Worm (Caenorhabditis elegans) whole organism, mixed stage, embryonic: ENCODE results near the gene sfa-1.

ENCODE experiments used
- M03D4.4 ChIP-seq: sonication (generic microtip); optimal IDR thresholded peaks from 2 replicates; lab custom pipeline; 2017; ENCODE audit warnings: mild to moderate bottlenecking, missing genetic modification characterization, missing compliant biosample characterization
- bed-3 ChIP-seq: fragments of 200-800 bp; sonication (Bioruptor generic); optimal IDR thresholded peaks from 3 replicates; lab custom pipeline; 2018; ENCODE audit warnings: mild to moderate bottlenecking, missing genetic modification characterization, moderate library complexity, missing compliant biosample characterization
- blmp-1 ChIP-seq: fragments of 150-350 bp; optimal IDR thresholded peaks from 2 replicates; lab custom pipeline; 2014; ENCODE audit warnings: missing biosample characterization, missing genetic modification characterization
- ceh-39 ChIP-seq: fragments of 150-350 bp; optimal IDR thresholded peaks from 2 replicates; lab custom pipeline; 2014; ENCODE audit warnings: missing biosample characterization, missing genetic modification characterization
- ceh-43 ChIP-seq: fragments of 200-800 bp; sonication (Bioruptor generic); optimal IDR thresholded peaks from 2 replicates; lab custom pipeline; 2018; ENCODE audit warnings: mild to moderate bottlenecking, missing genetic modification characterization, moderate library complexity, missing compliant biosample characterization
- ceh-83 ChIP-seq: fragments of 200-800 bp; sonication (Bioruptor generic); optimal IDR thresholded peaks from 2 replicates; lab custom pipeline; 2018; ENCODE audit warnings: mild to moderate bottlenecking, missing genetic modification characterization, missing compliant biosample characterization
- ces-1 ChIP-seq: fragments of 150-350 bp; optimal IDR thresholded peaks from 2 replicates; lab custom pipeline; 2014; ENCODE audit warnings: missing biosample characterization, missing genetic modification reagents, missing genetic modification characterization
- cnd-1 ChIP-seq: fragments of 200-800 bp; sonication (Bioruptor generic); optimal IDR thresholded peaks from 2 replicates; lab custom pipeline; 2018; ENCODE audit warnings: mild to moderate bottlenecking, missing genetic modification characterization, missing compliant biosample characterization
- drap-1 ChIP-seq: fragments of 200-800 bp; sonication (Bioruptor generic); optimal IDR thresholded peaks from 3 replicates; lab custom pipeline; 2018; ENCODE audit warnings: mild to moderate bottlenecking, missing genetic modification characterization, missing compliant biosample characterization
- elt-1 ChIP-seq: sonication (generic microtip); optimal IDR thresholded peaks from 2 replicates; lab custom pipeline; 2017; ENCODE audit warnings: missing genetic modification characterization, mild to moderate bottlenecking, missing compliant biosample characterization, antibody characterized with exemption, moderate library complexity, borderline replicate concordance; ENCODE audit not compliant: insufficient read depth
- elt-3 ChIP-seq: fragments of 150-350 bp; optimal IDR thresholded peaks from 2 replicates; lab custom pipeline; 2014; ENCODE audit warnings: missing biosample characterization, missing genetic modification characterization
- flh-1 ChIP-seq: fragments of 200-800 bp; sonication (Bioruptor generic); optimal IDR thresholded peaks from 2 replicates; lab custom pipeline; 2018; ENCODE audit warnings: mild to moderate bottlenecking, missing genetic modification characterization, moderate library complexity, missing compliant biosample characterization
- ham-2 ChIP-seq: fragments of 200-800 bp; sonication (Bioruptor generic); optimal IDR thresholded peaks from 2 replicates; lab custom pipeline; 2018; ENCODE audit warnings: mild to moderate bottlenecking, missing genetic modification characterization, missing compliant biosample characterization
- hlh-1 ChIP-seq: fragments of 150-350 bp; optimal IDR thresholded peaks from 2 replicates; lab custom pipeline; 2014; ENCODE audit warnings: missing biosample characterization, missing genetic modification reagents, missing genetic modification characterization
- lin-13 ChIP-seq: fragments of 150-350 bp; optimal IDR thresholded peaks from 2 replicates; lab custom pipeline; 2014; ENCODE audit warnings: missing biosample characterization, missing genetic modification characterization
- lin-32 ChIP-seq: fragments of 200-800 bp; sonication (Bioruptor generic); optimal IDR thresholded peaks from 2 replicates; lab custom pipeline; 2018; ENCODE audit warnings: mild to moderate bottlenecking, missing genetic modification characterization, missing compliant biosample characterization
- lsy-2 ChIP-seq: fragments of 150-350 bp; optimal IDR thresholded peaks from 2 replicates; lab custom pipeline; 2014; ENCODE audit warnings: missing biosample characterization, missing genetic modification characterization
- mab-5 ChIP-seq: fragments of 150-350 bp; optimal IDR thresholded peaks from 2 replicates; lab custom pipeline; 2014; ENCODE audit warnings: missing biosample characterization, missing genetic modification characterization
- mep-1 ChIP-seq: fragments of 150-350 bp; optimal IDR thresholded peaks from 2 replicates; lab custom pipeline; 2017; ENCODE audit warnings: missing biosample characterization, missing genetic modification reagents, missing genetic modification characterization, inconsistent platforms
- mls-2 ChIP-seq: sonication (generic microtip); optimal IDR thresholded peaks from 2 replicates; lab custom pipeline; 2016; ENCODE audit warnings: mild to moderate bottlenecking, missing genetic modification characterization, moderate library complexity, missing compliant biosample characterization
- nhr-12 ChIP-seq: fragments of 150-350 bp; optimal IDR thresholded peaks from 2 replicates; lab custom pipeline; 2014; ENCODE audit warnings: missing biosample characterization, missing genetic modification characterization
- nhr-2 ChIP-seq: fragments of 150-350 bp; optimal IDR thresholded peaks from 2 replicates; lab custom pipeline; 2014; ENCODE audit warnings: missing biosample characterization, missing genetic modification characterization
- nhr-237 ChIP-seq: fragments of 150-350 bp; optimal IDR thresholded peaks from 2 replicates; lab custom pipeline; 2014; ENCODE audit warnings: missing biosample characterization, missing genetic modification characterization
- nhr-28 ChIP-seq: fragments of 150-350 bp; optimal IDR thresholded peaks from 2 replicates; lab custom pipeline; 2014; ENCODE audit warnings: missing biosample characterization, missing genetic modification characterization
- nhr-76 ChIP-seq: sonication (generic microtip); optimal IDR thresholded peaks from 2 replicates; lab custom pipeline; 2017; ENCODE audit warnings: missing biosample characterization, missing genetic modification characterization
- pha-4 ChIP-seq: fragments of 150-350 bp; optimal IDR thresholded peaks from 2 replicates; lab custom pipeline; 2018; ENCODE audit warnings: missing biosample characterization, missing genetic modification reagents, missing genetic modification characterization
- sem-2 ChIP-seq: fragments of 200-800 bp; sonication (Bioruptor generic); optimal IDR thresholded peaks from 2 replicates; lab custom pipeline; 2018; ENCODE audit warnings: mild to moderate bottlenecking, missing genetic modification characterization, missing compliant biosample characterization
- snpc-4 ChIP-seq: fragments of 150-350 bp; optimal IDR thresholded peaks from 2 replicates; lab custom pipeline; 2014; ENCODE audit warnings: missing biosample characterization, missing genetic modification characterization
- sptf-1 ChIP-seq: sonication (generic microtip); optimal IDR thresholded peaks from 2 replicates; lab custom pipeline; 2017; ENCODE audit warnings: mild to moderate bottlenecking, missing genetic modification characterization, moderate library complexity, missing compliant biosample characterization
- tbx-8 ChIP-seq: fragments of 200-800 bp; sonication (Bioruptor generic); optimal IDR thresholded peaks from 2 replicates; lab custom pipeline; 2018; ENCODE audit warnings: mild to moderate bottlenecking, missing genetic modification characterization, moderate library complexity, missing compliant biosample characterization
- unc-120 ChIP-seq: sonication (generic microtip); optimal IDR thresholded peaks from 2 replicates; lab custom pipeline; 2017; ENCODE audit warnings: missing genetic modification characterization, missing compliant biosample characterization; ENCODE audit not compliant: poor library complexity, severe bottlenecking
- unc-39 ChIP-seq: fragments of 150-350 bp; optimal IDR thresholded peaks from 2 replicates; lab custom pipeline; 2014; ENCODE audit warnings: missing biosample characterization, missing genetic modification characterization
- unc-62 ChIP-seq: fragments of 150-350 bp; optimal IDR thresholded peaks from 2 replicates; lab custom pipeline; 2014; ENCODE audit warnings: missing biosample characterization, missing genetic modification reagents, missing genetic modification characterization
- zip-8 ChIP-seq: fragments of 150-350 bp; optimal IDR thresholded peaks from 2 replicates; lab custom pipeline; 2014; ENCODE audit warnings: missing biosample characterization, missing genetic modification characterization
- ztf-11 ChIP-seq: fragments of 150-350 bp; optimal IDR thresholded peaks from 2 replicates; lab custom pipeline; 2014; ENCODE audit warnings: missing biosample characterization, missing genetic modification characterization

The sfa-1 gene

DNA sequence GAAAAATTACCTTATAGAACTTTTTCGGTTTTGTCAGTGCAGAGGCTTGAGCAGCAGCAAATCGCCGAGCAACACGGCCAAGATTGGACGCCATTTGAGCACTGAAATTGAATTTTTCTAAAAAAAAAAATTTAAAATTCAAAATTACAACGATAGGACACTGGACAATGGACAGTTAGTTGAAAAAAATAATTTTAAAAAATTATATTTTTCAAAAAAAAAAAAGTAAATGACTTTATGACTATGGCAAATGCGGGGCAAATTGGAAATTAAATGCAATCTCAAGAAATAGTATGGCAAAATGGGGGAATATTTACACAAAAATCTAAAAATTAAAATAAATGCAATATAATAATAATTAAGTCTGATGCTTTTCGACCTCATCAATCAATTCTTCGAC lies 14.6 kb downstream of the sfa-1 start, which contains the start of gene Y116A8C.27:
Gene Y116A8C.27 (minus strand): TSS at position 101 of the 400 bp plus-strand sequence.
- TF ChIP-seq ztf-11 (tag; lab: Kevin White, UChicago), result no peak

DNA sequence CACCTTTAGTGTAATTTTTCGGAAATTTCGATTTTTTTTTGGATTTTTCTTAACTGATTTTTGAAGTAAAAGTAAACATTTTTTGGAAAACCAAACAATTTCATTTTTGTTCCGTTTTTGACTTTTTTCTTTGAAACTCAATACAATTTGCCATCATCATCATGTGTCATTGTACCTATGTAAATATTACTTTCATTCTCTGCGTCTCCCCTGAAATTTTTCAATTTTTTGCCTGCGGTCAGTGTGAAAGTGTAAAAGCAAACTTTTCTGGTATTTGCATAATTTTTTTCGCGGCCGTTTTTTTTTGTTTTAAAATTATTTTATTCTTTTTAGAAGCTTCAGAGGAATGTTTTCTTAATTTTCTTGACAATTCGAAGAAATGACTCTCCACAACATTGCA lies 17.1 kb downstream of the sfa-1 start, which contains the start of gene Y116A8C.29:
Gene Y116A8C.29 (plus strand): TSS at position 328 of the 400 bp plus-strand sequence.
- TF ChIP-seq snpc-4 (tag; lab: Kevin White, UChicago) (no peak), mls-2 (no peak), nhr-76 (tag; lab: Kevin White, UChicago) (no peak), lin-13 (tag; lab: Kevin White, UChicago) (no peak), drap-1 (GFP tag; lab: Kevin White, UChicago) (no peak), lsy-2 (tag; lab: Kevin White, UChicago) (no peak), mep-1 (no peak), blmp-1 (tag; lab: Kevin White, UChicago) (no peak), pha-4 (tag; lab: Kevin White, UChicago) (no peak), sptf-1 (tag; lab: Kevin White, UChicago) (no peak), ces-1 (GFP tag; lab: Kevin White, UChicago) (no peak), ztf-11 (tag; lab: Kevin White, UChicago) (no peak), nhr-237 (tag; lab: Kevin White, UChicago) (no peak), ceh-39 (tag; lab: Kevin White, UChicago) (no peak)

- no peak for TF ChIP-seq nhr-76 (tag; lab: Kevin White, UChicago)
- TF ChIP-seq unc-62 (GFP tag; lab: Kevin White, UChicago), result no peak
- no peak for TF ChIP-seq flh-1 (GFP tag; lab: Kevin White, UChicago)
- TF ChIP-seq unc-120 (tag; lab: Kevin White, UChicago), result no peak
- TF ChIP-seq elt-1, result no peak
- no peak for TF ChIP-seq lin-32 (GFP tag; lab: Kevin White, UChicago)
- TF ChIP-seq ztf-11 (tag; lab: Kevin White, UChicago), result no peak
- TF ChIP-seq drap-1 (GFP tag; lab: Kevin White, UChicago), result no peak
- no peak for TF ChIP-seq ces-1 (GFP tag; lab: Kevin White, UChicago)
- TF ChIP-seq lsy-2 (tag; lab: Kevin White, UChicago), result no peak
- TF ChIP-seq lin-13 (tag; lab: Kevin White, UChicago), result no peak
- no peak for TF ChIP-seq nhr-2
- no peak for TF ChIP-seq mls-2
- TF ChIP-seq tbx-8 (GFP tag; lab: Kevin White, UChicago), result no peak
- no peak for TF ChIP-seq sem-2 (GFP tag; lab: Kevin White, UChicago)
- no peak for TF ChIP-seq M03D4.4
- no peak for TF ChIP-seq mab-5 (tag; lab: Kevin White, UChicago)
- TF ChIP-seq cnd-1 (tag; lab: Kevin White, UChicago), result no peak
- TF ChIP-seq bed-3 (GFP tag; lab: Kevin White, UChicago), result no peak
- TF ChIP-seq hlh-1 (tag; lab: Kevin White, UChicago), result no peak
Observed at ce11 chrIV:17088849-17089248, 21.9 kb downstream of the sfa-1 start, which contains the start of gene Y116A8C.43. Gene Y116A8C.43 (plus strand): TSS chrIV:17088851.

DNA sequence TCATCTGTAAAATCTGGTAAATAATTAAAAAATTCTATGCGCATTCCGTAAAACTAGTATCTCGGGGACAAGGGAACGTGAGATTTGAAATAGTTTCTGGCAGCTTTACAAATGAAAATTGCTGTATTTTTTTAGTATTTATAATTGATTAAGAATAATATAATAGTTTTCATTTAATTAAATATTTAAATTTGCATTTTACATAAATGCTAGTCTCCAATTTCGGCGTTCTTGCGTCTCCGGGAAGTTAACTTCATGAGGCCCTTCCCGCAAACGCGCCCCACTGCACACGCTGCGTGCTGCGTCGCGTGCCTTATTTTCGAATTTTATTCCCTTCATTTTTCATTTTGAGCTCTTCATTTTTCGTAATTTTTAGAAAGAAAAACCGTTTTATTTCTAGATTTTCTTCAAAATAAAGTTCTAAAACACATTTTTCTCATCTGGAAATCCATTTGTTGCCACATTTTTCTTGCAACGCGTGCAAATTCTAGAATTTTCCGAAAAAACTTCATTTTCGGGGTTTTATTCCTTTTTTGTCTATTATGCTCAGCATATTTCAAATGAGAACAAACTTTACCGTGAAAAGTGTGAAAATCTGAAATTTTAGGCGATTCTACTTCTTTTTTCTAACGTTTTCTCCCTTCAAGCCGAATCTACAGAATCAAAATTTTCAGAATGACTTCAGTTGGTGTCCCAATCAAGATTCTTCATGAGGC lies 23.2 kb downstream of the sfa-1 start, which contains the start of the genes snx-13 and snr-1:
Gene snx-13 (minus strand): TSS at position 55 of the 716 bp plus-strand sequence.
Gene snr-1 (plus strand): TSS at position 666 of the 716 bp plus-strand sequence.
- peak; percentile 92 for TF ChIP-seq cnd-1 (tag; lab: Kevin White, UChicago)
- peak; percentile 71 for TF ChIP-seq ces-1 (GFP tag; lab: Kevin White, UChicago)
- TF ChIP-seq nhr-76 (tag; lab: Kevin White, UChicago), result no peak
- TF ChIP-seq M03D4.4, result peak; percentile 88
- TF ChIP-seq bed-3 (GFP tag; lab: Kevin White, UChicago), result peak; percentile 82
- TF ChIP-seq nhr-12 (tag; lab: Kevin White, UChicago), result no peak
- TF ChIP-seq lin-32 (GFP tag; lab: Kevin White, UChicago), result peak; percentile 84
- peak; percentile 90 for TF ChIP-seq tbx-8 (GFP tag; lab: Kevin White, UChicago)
- TF ChIP-seq blmp-1 (tag; lab: Kevin White, UChicago), result no peak
- no peak for TF ChIP-seq unc-62 (GFP tag; lab: Kevin White, UChicago)
- peak; percentile 90 for TF ChIP-seq ceh-83 (GFP tag; lab: Kevin White, UChicago)
- no peak for TF ChIP-seq elt-1
- no peak for TF ChIP-seq nhr-2
- peak; percentile 82 for TF ChIP-seq ceh-43 (GFP tag; lab: Kevin White, UChicago)
- no peak for TF ChIP-seq zip-8 (tag; lab: Kevin White, UChicago)
- TF ChIP-seq unc-120 (tag; lab: Kevin White, UChicago), result peak; percentile 51
- peak; percentile 80 for TF ChIP-seq sem-2 (GFP tag; lab: Kevin White, UChicago)
- TF ChIP-seq lsy-2 (tag; lab: Kevin White, UChicago), result peak; percentile 72
- TF ChIP-seq mep-1, result peak; percentile 77
- no peak for TF ChIP-seq unc-39 (tag; lab: Kevin White, UChicago)
- TF ChIP-seq mls-2, result peak; percentile 86
- TF ChIP-seq drap-1 (GFP tag; lab: Kevin White, UChicago), result peak; percentile 87
- TF ChIP-seq elt-3 (tag; lab: Kevin White, UChicago), result no peak
- TF ChIP-seq pha-4 (tag; lab: Kevin White, UChicago), result peak; percentile 50
- peak; percentile 66 for TF ChIP-seq lin-13 (tag; lab: Kevin White, UChicago)
- TF ChIP-seq ztf-11 (tag; lab: Kevin White, UChicago), result no peak
- TF ChIP-seq snpc-4 (tag; lab: Kevin White, UChicago), result no peak
- TF ChIP-seq nhr-28 (tag; lab: Kevin White, UChicago), result no peak
- peak; percentile 33 for TF ChIP-seq flh-1 (GFP tag; lab: Kevin White, UChicago)
- TF ChIP-seq nhr-237 (tag; lab: Kevin White, UChicago), result peak; percentile 58
- TF ChIP-seq sptf-1 (tag; lab: Kevin White, UChicago), result peak; percentile 98
- TF ChIP-seq ham-2 (GFP tag; lab: Kevin White, UChicago), result peak; percentile 58
- TF ChIP-seq hlh-1 (tag; lab: Kevin White, UChicago), result no peak
- peak; percentile 58 for TF ChIP-seq ceh-39 (tag; lab: Kevin White, UChicago)
- TF ChIP-seq mab-5 (tag; lab: Kevin White, UChicago), result no peak
